Worm (Caenorhabditis elegans) whole organism, L1 larva: ENCODE results near the gene iscu-1.

Experiments used
- C34B4.2 ChIP-seq: sonication (generic microtip); optimal IDR thresholded peaks from 2 replicates; lab custom pipeline; 2017; ENCODE audit warnings: mild to moderate bottlenecking, missing genetic modification characterization, missing compliant biosample characterization
- F16B12.6 ChIP-seq: fragments of 150-350 bp; optimal IDR thresholded peaks from 2 replicates; lab custom pipeline; 2014; ENCODE audit warnings: missing biosample characterization, missing genetic modification characterization
- Y116A8C.19 ChIP-seq: sonication (generic microtip); optimal IDR thresholded peaks from 2 replicates; lab custom pipeline; 2016; ENCODE audit warnings: missing compliant biosample characterization, missing genetic modification characterization, borderline replicate concordance
- aha-1 ChIP-seq: fragments of 150-350 bp; optimal IDR thresholded peaks from 2 replicates; lab custom pipeline; 2014; ENCODE audit warnings: missing biosample characterization, missing genetic modification characterization
- alr-1 ChIP-seq: fragments of 200-800 bp; sonication (Bioruptor generic); optimal IDR thresholded peaks from 2 replicates; lab custom pipeline; 2018; ENCODE audit warnings: borderline replicate concordance, mild to moderate bottlenecking, missing genetic modification characterization, missing compliant biosample characterization
- aly-2 ChIP-seq: fragments of 150-350 bp; optimal IDR thresholded peaks from 2 replicates; lab custom pipeline; 2014; ENCODE audit warnings: missing biosample characterization, missing genetic modification characterization
- ama-1 ChIP-seq: fragments of 150-350 bp; optimal IDR thresholded peaks from 2 replicates; lab custom pipeline; 2014
- blmp-1 ChIP-seq: fragments of 150-350 bp; optimal IDR thresholded peaks from 2 replicates; lab custom pipeline; 2014; ENCODE audit warnings: missing biosample characterization, missing genetic modification characterization
- ceh-63 ChIP-seq: fragments of 200-800 bp; sonication (Bioruptor generic); optimal IDR thresholded peaks from 2 replicates; lab custom pipeline; 2018; ENCODE audit warnings: mild to moderate bottlenecking, missing genetic modification characterization, missing compliant biosample characterization
- ceh-8 ChIP-seq: fragments of 200-800 bp; sonication (Bioruptor generic); optimal IDR thresholded peaks from 2 replicates; lab custom pipeline; 2018; ENCODE audit warnings: mild to moderate bottlenecking, missing genetic modification characterization, moderate library complexity, missing compliant biosample characterization
- ceh-88 ChIP-seq: fragments of 200-800 bp; sonication (Bioruptor generic); IDR thresholded peaks from 2 replicates; pipeline ENCODE4 v1.3.6; 2022; ENCODE audit warnings: missing genetic modification characterization, missing compliant biosample characterization
- ceh-90 ChIP-seq: sonication (generic microtip); optimal IDR thresholded peaks from 2 replicates; lab custom pipeline; 2016; ENCODE audit warnings: missing genetic modification characterization, missing compliant biosample characterization
- ces-1 ChIP-seq: fragments of 150-350 bp; optimal IDR thresholded peaks from 2 replicates; lab custom pipeline; 2014; ENCODE audit warnings: missing biosample characterization, missing genetic modification reagents, missing genetic modification characterization
- dpl-1 ChIP-seq, 3 experiments: fragments of 150-350 bp in 2 of 3; sonication (generic microtip) in 1 of 3; optimal IDR thresholded peaks; 2 replicates each; lab custom pipeline; 2014 to 2017; ENCODE audit warnings: missing biosample characterization in 3 of 3, missing genetic modification characterization in 3 of 3, missing genetic modification reagents in 3 of 3
- dsc-1 ChIP-seq: sonication (generic microtip); optimal IDR thresholded peaks from 2 replicates; lab custom pipeline; 2016; ENCODE audit warnings: mild to moderate bottlenecking, missing genetic modification characterization, missing compliant biosample characterization
- efl-1 ChIP-seq, 4 experiments: fragments of 150-350 bp; optimal IDR thresholded peaks in 3 of 4; peaks in 1 of 4; 1 replicate in 1 of 4; 2 replicates in 3 of 4; lab custom pipeline; 2014; ENCODE audit warnings: missing biosample characterization in 2 of 4, missing genetic modification characterization in 2 of 4, missing genetic modification reagents in 2 of 4
- egl-13 ChIP-seq: sonication (generic microtip); optimal IDR thresholded peaks from 2 replicates; lab custom pipeline; 2016; ENCODE audit warnings: missing genotype, missing genetic modification reagents, missing genetic modification characterization, missing compliant biosample characterization
- egl-27 ChIP-seq, 2 experiments: fragments of 150-350 bp in 1 of 2; sonication (generic microtip); optimal IDR thresholded peaks; 3 replicates each; lab custom pipeline; 2017 to 2018; ENCODE audit warnings: missing biosample characterization in 2 of 2, missing genetic modification characterization in 2 of 2, missing genetic modification reagents in 2 of 2
- elt-2 ChIP-seq: sonication (generic microtip); optimal IDR thresholded peaks from 2 replicates; lab custom pipeline; 2016; ENCODE audit warnings: missing genetic modification characterization, mild to moderate bottlenecking, inconsistent platforms, missing compliant biosample characterization, missing genetic modification reagents
- elt-3 ChIP-seq, 6 experiments: fragments of 150-350 bp in 1 of 6; sonication (generic microtip); optimal IDR thresholded peaks; 2 replicates each; lab custom pipeline; 2017 to 2018; ENCODE audit warnings: missing biosample characterization in 6 of 6, missing genetic modification characterization in 6 of 6, inconsistent platforms in 1 of 6
- ets-5 ChIP-seq: fragments of 200-800 bp; sonication (Bioruptor generic); IDR thresholded peaks from 2 replicates; pipeline ENCODE4 v1.3.6; 2022; ENCODE audit warnings: missing genetic modification characterization, missing compliant biosample characterization
- fkh-4 ChIP-seq: sonication (generic microtip); optimal IDR thresholded peaks from 2 replicates; lab custom pipeline; 2016; ENCODE audit warnings: missing compliant biosample characterization, missing genetic modification characterization, borderline replicate concordance
- hlh-17 ChIP-seq: fragments of 200-800 bp; sonication (Bioruptor generic); optimal IDR thresholded peaks from 2 replicates; lab custom pipeline; 2018; ENCODE audit warnings: missing genetic modification characterization, mild to moderate bottlenecking, missing compliant biosample characterization, moderate library complexity, borderline replicate concordance
- hlh-4 ChIP-seq: sonication (generic microtip); optimal IDR thresholded peaks from 2 replicates; lab custom pipeline; 2016; ENCODE audit warnings: mild to moderate bottlenecking, missing genetic modification characterization, missing compliant biosample characterization
- hpl-2 ChIP-seq: fragments of 150-350 bp; optimal IDR thresholded peaks from 2 replicates; lab custom pipeline; 2014; ENCODE audit warnings: missing biosample characterization, missing genetic modification reagents, missing genetic modification characterization
- irx-1 ChIP-seq: sonication (generic microtip); optimal IDR thresholded peaks from 2 replicates; lab custom pipeline; 2016; ENCODE audit warnings: missing genetic modification characterization, missing compliant biosample characterization
- jun-1 ChIP-seq: fragments of 150-350 bp; optimal IDR thresholded peaks from 2 replicates; lab custom pipeline; 2014; ENCODE audit warnings: missing biosample characterization, missing genetic modification reagents, missing genetic modification characterization
- lin-14 ChIP-seq: fragments of 200-800 bp; sonication (Bioruptor generic); optimal IDR thresholded peaks from 2 replicates; lab custom pipeline; 2018; ENCODE audit warnings: mild to moderate bottlenecking, missing genetic modification characterization, moderate library complexity, missing compliant biosample characterization
- lin-39 ChIP-seq: fragments of 150-350 bp; optimal IDR thresholded peaks from 2 replicates; lab custom pipeline; 2014; ENCODE audit warnings: missing biosample characterization, missing genetic modification reagents, missing genetic modification characterization
- mab-9 ChIP-seq: fragments of 200-800 bp; sonication (Bioruptor generic); IDR thresholded peaks from 2 replicates; pipeline ENCODE4 v1.3.6; 2022; ENCODE audit warnings: missing genetic modification reagents, missing genetic modification characterization, missing compliant biosample characterization
- mdl-1 ChIP-seq, 2 experiments: fragments of 150-350 bp; optimal IDR thresholded peaks; 2 replicates each; lab custom pipeline; 2014 to 2017; ENCODE audit warnings: missing biosample characterization in 2 of 2, missing genetic modification characterization in 2 of 2, inconsistent platforms in 1 of 2
- mef-2 ChIP-seq: fragments of 150-350 bp; optimal IDR thresholded peaks from 2 replicates; lab custom pipeline; 2014; ENCODE audit warnings: missing biosample characterization, missing genetic modification characterization
- nhr-11 ChIP-seq: fragments of 150-350 bp; optimal IDR thresholded peaks from 2 replicates; lab custom pipeline; 2014; ENCODE audit warnings: missing biosample characterization, missing genetic modification characterization
- nhr-20 ChIP-seq: sonication (generic microtip); optimal IDR thresholded peaks from 2 replicates; lab custom pipeline; 2016; ENCODE audit warnings: mild to moderate bottlenecking, missing genetic modification characterization, missing compliant biosample characterization
- nhr-237 ChIP-seq: fragments of 150-350 bp; optimal IDR thresholded peaks from 2 replicates; lab custom pipeline; 2014; ENCODE audit warnings: missing biosample characterization, missing genetic modification characterization
- nhr-28 ChIP-seq: fragments of 150-350 bp; optimal IDR thresholded peaks from 2 replicates; lab custom pipeline; 2014; ENCODE audit warnings: missing biosample characterization, missing genetic modification characterization
- nhr-47 ChIP-seq: sonication (generic microtip); optimal IDR thresholded peaks from 2 replicates; lab custom pipeline; 2016; ENCODE audit warnings: mild to moderate bottlenecking, missing genetic modification characterization, moderate library complexity, missing compliant biosample characterization
- nhr-71 ChIP-seq: sonication (generic microtip); optimal IDR thresholded peaks from 2 replicates; lab custom pipeline; 2016; ENCODE audit warnings: mild to moderate bottlenecking, missing genetic modification characterization, moderate library complexity, missing compliant biosample characterization
- nhr-77 ChIP-seq: fragments of 150-350 bp; optimal IDR thresholded peaks from 2 replicates; lab custom pipeline; 2014; ENCODE audit warnings: missing biosample characterization, missing genetic modification characterization
- nhr-84 ChIP-seq: sonication (generic microtip); optimal IDR thresholded peaks from 2 replicates; lab custom pipeline; 2017; ENCODE audit warnings: missing biosample characterization, missing genetic modification characterization
- nhr-85 ChIP-seq: sonication (generic microtip); peaks from one replicate; lab custom pipeline; 2016; ENCODE audit warnings: missing genetic modification characterization, inconsistent platforms, missing compliant biosample characterization
- nhr-90 ChIP-seq: sonication (generic microtip); optimal IDR thresholded peaks from 2 replicates; lab custom pipeline; 2016; ENCODE audit warnings: mild to moderate bottlenecking, missing genetic modification characterization, missing compliant biosample characterization; ENCODE audit not compliant: poor library complexity
- sox-4 ChIP-seq: sonication (generic microtip); optimal IDR thresholded peaks from 2 replicates; lab custom pipeline; 2016; ENCODE audit warnings: missing genetic modification characterization, missing compliant biosample characterization
- sptf-1 ChIP-seq: fragments of 150-350 bp; optimal IDR thresholded peaks from 2 replicates; lab custom pipeline; 2014; ENCODE audit warnings: missing biosample characterization, missing genetic modification characterization
- sup-37 ChIP-seq: fragments of 200-800 bp; sonication (Bioruptor generic); optimal IDR thresholded peaks from 2 replicates; lab custom pipeline; 2018; ENCODE audit warnings: mild to moderate bottlenecking, missing genetic modification characterization, missing compliant biosample characterization
- swsn-7 ChIP-seq: sonication (generic microtip); optimal IDR thresholded peaks from 2 replicates; lab custom pipeline; 2016; ENCODE audit warnings: missing genetic modification characterization, missing compliant biosample characterization
- tbx-2 ChIP-seq: sonication (generic microtip); optimal IDR thresholded peaks from 2 replicates; lab custom pipeline; 2016; ENCODE audit warnings: missing genetic modification characterization, missing compliant biosample characterization
- tlp-1 ChIP-seq: fragments of 150-350 bp; optimal IDR thresholded peaks from 2 replicates; lab custom pipeline; 2014; ENCODE audit warnings: missing biosample characterization, missing genetic modification characterization
- unc-62 ChIP-seq: fragments of 150-350 bp; optimal IDR thresholded peaks from 2 replicates; lab custom pipeline; 2014; ENCODE audit warnings: missing biosample characterization, missing genetic modification reagents, missing genetic modification characterization
- xbp-1 ChIP-seq: sonication (generic microtip); optimal IDR thresholded peaks from 2 replicates; lab custom pipeline; 2016; ENCODE audit warnings: missing genetic modification characterization, missing compliant biosample characterization
- zag-1 ChIP-seq: fragments of 150-350 bp; optimal IDR thresholded peaks from 2 replicates; lab custom pipeline; 2014; ENCODE audit warnings: missing biosample characterization, missing genetic modification characterization
- zip-4 ChIP-seq: fragments of 200-800 bp; sonication (Bioruptor generic); optimal IDR thresholded peaks from 2 replicates; lab custom pipeline; 2018; ENCODE audit warnings: mild to moderate bottlenecking, missing genetic modification characterization, moderate library complexity, missing compliant biosample characterization
- ztf-11 ChIP-seq, 2 experiments: sonication (generic microtip); optimal IDR thresholded peaks; 2 replicates each; lab custom pipeline; 2016 to 2017; ENCODE audit warnings: missing genetic modification characterization in 2 of 2, missing biosample characterization in 1 of 2, missing compliant biosample characterization in 1 of 2

Gene iscu-1

ce11 chrIV:13788652-13789051, 4.9 kb downstream of the iscu-1 start, which contains the start of the genes sas-6 and Y45F10D.7 (continued):
- no peak for TF ChIP-seq nhr-84 (tag; lab: Kevin White, UChicago)
- TF ChIP-seq tlp-1 (tag; lab: Kevin White, UChicago): no peak
- no peak for TF ChIP-seq jun-1 (tag; lab: Kevin White, UChicago)
- TF ChIP-seq F16B12.6 (tag; lab: Kevin White, UChicago): peak; percentile 97
- TF ChIP-seq C34B4.2: no peak
- peak; percentile 14 for TF ChIP-seq nhr-90 (tag; lab: Kevin White, UChicago)
- peak; percentile 62 to 95 for TF ChIP-seq efl-1 (optimal IDR thresholded peaks at IDR 0.05; lab: Kevin White, UChicago)
- TF ChIP-seq efl-1 (GFP tag; optimal IDR thresholded peaks at IDR 0.05 in 1 of 2; lab: Kevin White, UChicago): peak; percentile 94 to 99
- no peak for TF ChIP-seq egl-13 (tag; lab: Kevin White, UChicago)
- no peak for TF ChIP-seq ceh-8 (GFP tag; lab: Kevin White, UChicago)
- TF ChIP-seq nhr-11 (tag; lab: Kevin White, UChicago): no peak
- no peak for TF ChIP-seq ceh-90 (tag; lab: Kevin White, UChicago)
- TF ChIP-seq ztf-11 (tag; optimal IDR thresholded peaks at IDR 0.05; lab: Kevin White, UChicago): no peak
- TF ChIP-seq fkh-4 (tag; lab: Kevin White, UChicago): no peak
- no peak for TF ChIP-seq aha-1 (tag; lab: Kevin White, UChicago)
- TF ChIP-seq ets-5: no peak
- no peak for TF ChIP-seq aly-2
- peak in 1 of 2 experiments; percentile 43 for TF ChIP-seq mdl-1 (tag; optimal IDR thresholded peaks at IDR 0.05; lab: Kevin White, UChicago)
- peak; percentile 35 for TF ChIP-seq xbp-1 (tag; lab: Kevin White, UChicago)
- no peak for TF ChIP-seq sox-4 (tag; lab: Kevin White, UChicago)
- no peak for TF ChIP-seq lin-39
- peak; percentile 91 to 95 (median 94) for TF ChIP-seq dpl-1 (GFP tag; optimal IDR thresholded peaks at IDR 0.05; lab: Kevin White, UChicago)
- TF ChIP-seq nhr-85 (tag; lab: Kevin White, UChicago): no peak
- TF ChIP-seq irx-1 (tag; lab: Kevin White, UChicago): peak; percentile 4
- TF ChIP-seq nhr-237 (tag; lab: Kevin White, UChicago): no peak
- no peak for TF ChIP-seq Y116A8C.19 (tag; lab: Kevin White, UChicago)
- TF ChIP-seq egl-27 (tag; optimal IDR thresholded peaks at IDR 0.05; lab: Kevin White, UChicago): no peak
- TF ChIP-seq lin-14 (GFP tag; lab: Kevin White, UChicago): no peak
- peak; percentile 71 for TF ChIP-seq nhr-47 (tag; lab: Kevin White, UChicago)
- TF ChIP-seq nhr-77 (tag; lab: Kevin White, UChicago): peak; percentile 6
- TF ChIP-seq unc-62: no peak
- TF ChIP-seq hlh-17 (GFP tag; lab: Kevin White, UChicago): no peak
- TF ChIP-seq nhr-28 (tag; lab: Kevin White, UChicago): no peak
- TF ChIP-seq mab-9: no peak
- TF ChIP-seq ces-1 (GFP tag; lab: Kevin White, UChicago): no peak
- no peak for TF ChIP-seq hpl-2 (GFP tag; lab: Kevin White, UChicago)
- no peak for TF ChIP-seq zip-4 (GFP tag; lab: Kevin White, UChicago)
- no peak for TF ChIP-seq sup-37 (GFP tag; lab: Kevin White, UChicago)
- peak; percentile 19 for TF ChIP-seq blmp-1 (tag; lab: Kevin White, UChicago)
- TF ChIP-seq elt-2: no peak
- TF ChIP-seq hlh-4: no peak
- TF ChIP-seq zag-1: no peak
- TF ChIP-seq nhr-20: peak; percentile 44
- peak; percentile 47 for TF ChIP-seq tbx-2 (tag; lab: Kevin White, UChicago)
- TF ChIP-seq elt-3 (tag; optimal IDR thresholded peaks at IDR 0.05; lab: Kevin White, UChicago): peak in 2 of 6 experiments; percentile 36 to 41
- TF ChIP-seq ama-1 (lab: Kevin White, UChicago): no peak
- peak; percentile 69 for TF ChIP-seq nhr-71
- no peak for TF ChIP-seq ceh-63 (GFP tag; lab: Kevin White, UChicago)
- TF ChIP-seq swsn-7: peak; percentile 29
- TF ChIP-seq sptf-1 (tag; lab: Kevin White, UChicago): no peak
- no peak for TF ChIP-seq alr-1 (tag; lab: Kevin White, UChicago)
- peak; percentile 23 for TF ChIP-seq dsc-1 (tag; lab: Kevin White, UChicago)
- no peak for TF ChIP-seq mef-2 (tag; lab: Kevin White, UChicago)
- no peak for TF ChIP-seq ceh-88 (GFP tag; lab: Robert Waterston, UW)
